Fruit fly (Drosophila melanogaster) whole organism, embryonic: Measurements from ENCODE around the gene CG13995.
A peak's percentile ranks its signal among the peaks of the same experiment; 100 is the strongest.

Experiments
- ATbp ChIP-seq: fragments of 200-800 bp; sonication (Bioruptor generic); optimal IDR thresholded peaks from 2 replicates; lab custom pipeline; 2017; ENCODE audit warnings: missing biosample characterization, mild to moderate bottlenecking, missing genetic modification characterization, missing genetic modification reagents
- CG10147 ChIP-seq: fragments of 200-800 bp; sonication (Bioruptor generic); optimal IDR thresholded peaks from 2 replicates; lab custom pipeline; 2019; ENCODE audit warnings: missing biosample characterization, mild to moderate bottlenecking, missing genetic modification characterization, moderate library complexity
- CG10267 ChIP-seq: fragments of 200-800 bp; sonication (Bioruptor generic); optimal IDR thresholded peaks from 2 replicates; lab custom pipeline; 2018; ENCODE audit warnings: missing biosample characterization, mild to moderate bottlenecking, missing genetic modification characterization, moderate library complexity
- CG10654 ChIP-seq: fragments of 200-800 bp; sonication (Bioruptor generic); optimal IDR thresholded peaks from 2 replicates; lab custom pipeline; 2016; ENCODE audit warnings: missing biosample characterization, missing genetic modification characterization
- CG11696 ChIP-seq: fragments of 200-800 bp; sonication (Bioruptor generic); IDR thresholded peaks from 2 replicates; pipeline ENCODE4 v1.3.6; 2022; ENCODE audit warnings: missing biosample characterization, missing genetic modification characterization
- CG12942 ChIP-seq: fragments of 200-800 bp; sonication (Bioruptor generic); optimal IDR thresholded peaks from 3 replicates; lab custom pipeline; 2016; ENCODE audit warnings: missing biosample characterization, missing genetic modification characterization
- CG13894 ChIP-seq: fragments of 200-800 bp; sonication (Bioruptor generic); optimal IDR thresholded peaks from 3 replicates; lab custom pipeline; 2018; ENCODE audit warnings: missing biosample characterization, mild to moderate bottlenecking, missing genetic modification characterization, moderate library complexity
- CG14965 ChIP-seq: fragments of 200-800 bp; sonication (Bioruptor generic); optimal IDR thresholded peaks from 2 replicates; lab custom pipeline; 2016; ENCODE audit warnings: missing biosample characterization, missing genetic modification characterization, borderline replicate concordance
- CG15011 ChIP-seq: fragments of 200-800 bp; sonication (Bioruptor generic); optimal IDR thresholded peaks from 3 replicates; lab custom pipeline; 2018; ENCODE audit warnings: missing biosample characterization, mild to moderate bottlenecking, missing genetic modification characterization
- CG15269 ChIP-seq: fragments of 200-800 bp; sonication (Bioruptor generic); optimal IDR thresholded peaks from 2 replicates; lab custom pipeline; 2018; ENCODE audit warnings: missing biosample characterization, mild to moderate bottlenecking, missing genetic modification characterization, moderate library complexity
- CG15696 ChIP-seq: fragments of 200-800 bp; sonication (Bioruptor generic); optimal IDR thresholded peaks from 2 replicates; lab custom pipeline; 2019; ENCODE audit warnings: missing biosample characterization, mild to moderate bottlenecking, missing genetic modification characterization, moderate library complexity
- CG1603 ChIP-seq: fragments of 200-800 bp; sonication (Bioruptor generic); optimal IDR thresholded peaks from 2 replicates; lab custom pipeline; 2019; ENCODE audit warnings: missing biosample characterization, mild to moderate bottlenecking, missing genetic modification characterization, moderate library complexity
- CG16813 ChIP-seq: fragments of 200-800 bp; sonication (Bioruptor generic); IDR thresholded peaks from 3 replicates; pipeline ENCODE4 v1.3.6; 2022; ENCODE audit warnings: missing biosample characterization, missing genetic modification characterization; ENCODE audit not compliant: partially characterized antibody
- CG2120 ChIP-seq: fragments of 200-800 bp; sonication (Bioruptor generic); optimal IDR thresholded peaks from 3 replicates; lab custom pipeline; 2016; ENCODE audit warnings: missing biosample characterization, missing genetic modification characterization
- CG2129 ChIP-seq: fragments of 200-800 bp; sonication (Bioruptor generic); IDR thresholded peaks from 2 replicates; pipeline ENCODE4 v1.3.6; 2022; ENCODE audit warnings: missing biosample characterization, missing genetic modification characterization; ENCODE audit not compliant: partially characterized antibody
- CG2712 ChIP-seq: fragments of 200-800 bp; optimal IDR thresholded peaks from 3 replicates; lab custom pipeline; 2019; ENCODE audit warnings: missing biosample characterization, mild to moderate bottlenecking, missing genetic modification characterization, moderate library complexity
- CG30020 ChIP-seq: fragments of 200-800 bp; optimal IDR thresholded peaks from 2 replicates; lab custom pipeline; 2019; ENCODE audit warnings: missing biosample characterization, mild to moderate bottlenecking, missing genetic modification characterization, moderate library complexity
- CG30403 ChIP-seq: fragments of 200-800 bp; sonication (Bioruptor generic); optimal IDR thresholded peaks from 3 replicates; lab custom pipeline; 2016; ENCODE audit warnings: missing biosample characterization, missing genetic modification characterization
- CG34422 ChIP-seq: fragments of 200-800 bp; sonication (Bioruptor generic); IDR thresholded peaks from 3 replicates; pipeline ENCODE4 v1.3.6; 2022; ENCODE audit warnings: missing biosample characterization, missing genetic modification characterization
- CG5953 ChIP-seq: fragments of 200-800 bp; sonication (Bioruptor generic); IDR thresholded peaks from 2 replicates; pipeline ENCODE4 v1.3.6; 2022; ENCODE audit warnings: missing biosample characterization, missing genetic modification characterization
- CG8478 ChIP-seq: fragments of >200 bp; optimal IDR thresholded peaks from 2 replicates; lab custom pipeline; 2018
- CG9609 ChIP-seq: fragments of 200-800 bp; sonication (Bioruptor generic); optimal IDR thresholded peaks from 3 replicates; lab custom pipeline; 2016; ENCODE audit warnings: missing biosample characterization, missing genetic modification characterization
- CG9797 ChIP-seq: fragments of 200-800 bp; sonication (Bioruptor generic); optimal IDR thresholded peaks from 3 replicates; lab custom pipeline; 2018; ENCODE audit warnings: missing biosample characterization, mild to moderate bottlenecking, missing genetic modification characterization
- Camta ChIP-seq: fragments of 200-800 bp; sonication (Bioruptor generic); optimal IDR thresholded peaks from 2 replicates; lab custom pipeline; 2016; ENCODE audit warnings: missing biosample characterization, missing genetic modification characterization
- CoRest ChIP-seq: fragments of 200-800 bp; sonication (Bioruptor generic); optimal IDR thresholded peaks from 3 replicates; lab custom pipeline; 2018; ENCODE audit warnings: missing biosample characterization, mild to moderate bottlenecking, missing genetic modification characterization, moderate library complexity
- D ChIP-seq, 2 experiments: fragments of 200-800 bp in 1 of 2; fragments of >200 bp in 1 of 2; sonication (Bioruptor generic) in 1 of 2; optimal IDR thresholded peaks; 2 replicates in 1 of 2; 3 replicates in 1 of 2; lab custom pipeline; 2017; ENCODE audit warnings: mild to moderate bottlenecking in 1 of 2, missing biosample characterization in 1 of 2, missing genetic modification characterization in 1 of 2, missing genetic modification reagents in 1 of 2
- Dip2 ChIP-seq: fragments of 200-800 bp; sonication (Bioruptor generic); IDR thresholded peaks from 2 replicates; pipeline ENCODE4 v1.3.6; 2022; ENCODE audit warnings: missing biosample characterization, missing genetic modification characterization
- Doc2 ChIP-seq: fragments of 200-800 bp; sonication (Bioruptor generic); IDR thresholded peaks from 2 replicates; pipeline ENCODE4 v1.3.6; 2022; ENCODE audit warnings: missing biosample characterization, missing genetic modification characterization
- Hey ChIP-seq: fragments of 200-800 bp; sonication (Bioruptor generic); optimal IDR thresholded peaks from 3 replicates; lab custom pipeline; 2018; ENCODE audit warnings: missing biosample characterization, mild to moderate bottlenecking, missing genetic modification characterization
- Kr ChIP-seq: fragments of 200-800 bp; sonication (Bioruptor generic); optimal IDR thresholded peaks from 2 replicates; lab custom pipeline; 2017; ENCODE audit warnings: missing biosample characterization, mild to moderate bottlenecking, missing genetic modification characterization
- Lhr ChIP-seq: fragments of 200-800 bp; sonication (Bioruptor generic); optimal IDR thresholded peaks from 3 replicates; lab custom pipeline; 2017; ENCODE audit warnings: mild to moderate bottlenecking, missing biosample characterization, missing genetic modification reagents, missing genetic modification characterization
- NFAT ChIP-seq: fragments of 200-800 bp; sonication (Bioruptor generic); IDR thresholded peaks from 2 replicates; pipeline ENCODE4 v1.3.6; 2022; ENCODE audit warnings: missing biosample characterization, missing genetic modification characterization
- Rfx ChIP-seq: fragments of 200-800 bp; sonication (Bioruptor generic); IDR thresholded peaks from 2 replicates; pipeline ENCODE4 v1.3.6; 2022; ENCODE audit warnings: missing biosample characterization, missing genetic modification characterization
- Sin3A ChIP-seq: fragments of >200 bp; optimal IDR thresholded peaks from 2 replicates; lab custom pipeline; 2018
- Vsx1 ChIP-seq: fragments of 200-800 bp; sonication (Bioruptor generic); optimal IDR thresholded peaks from 2 replicates; lab custom pipeline; 2017; ENCODE audit warnings: missing biosample characterization, mild to moderate bottlenecking, missing genetic modification characterization, missing genetic modification reagents
- aop ChIP-seq: fragments of 200-800 bp; sonication (Bioruptor generic); IDR thresholded peaks from 2 replicates; pipeline ENCODE4 v1.3.6; 2022; ENCODE audit warnings: missing biosample characterization, missing genetic modification characterization
- btn ChIP-seq: fragments of 200-800 bp; sonication (Bioruptor generic); optimal IDR thresholded peaks from 2 replicates; lab custom pipeline; 2016; ENCODE audit warnings: missing biosample characterization, missing genetic modification characterization
- cg ChIP-seq: fragments of 200-800 bp; sonication (Bioruptor generic); optimal IDR thresholded peaks from 3 replicates; lab custom pipeline; 2019; ENCODE audit warnings: missing biosample characterization, mild to moderate bottlenecking, missing genetic modification characterization, moderate library complexity
- dpn ChIP-seq, 2 experiments: fragments of 200-800 bp; sonication (Bioruptor generic); optimal IDR thresholded peaks; 3 replicates each; lab custom pipeline; 2016; ENCODE audit warnings: missing biosample characterization in 2 of 2, missing genetic modification characterization in 2 of 2
- fd102C ChIP-seq: fragments of 200-800 bp; sonication (Bioruptor generic); optimal IDR thresholded peaks from 2 replicates; lab custom pipeline; 2018; ENCODE audit warnings: missing biosample characterization, mild to moderate bottlenecking, missing genetic modification characterization, moderate library complexity
- fu2 ChIP-seq: fragments of 200-800 bp; sonication (Bioruptor generic); optimal IDR thresholded peaks from 2 replicates; lab custom pipeline; 2016; ENCODE audit warnings: missing biosample characterization, missing genetic modification characterization
- gro ChIP-seq: fragments of 200-800 bp; sonication (Bioruptor generic); optimal IDR thresholded peaks from 2 replicates; lab custom pipeline; 2016; ENCODE audit warnings: missing biosample characterization, missing genetic modification characterization
- lmd ChIP-seq: fragments of 200-800 bp; sonication (Bioruptor generic); IDR thresholded peaks from 2 replicates; pipeline ENCODE4 v1.3.6; 2022; ENCODE audit warnings: missing biosample characterization, missing genetic modification characterization
- lola ChIP-seq, 3 experiments: fragments of >200 bp in 2 of 3; fragments of 200-800 bp in 1 of 3; sonication (Bioruptor generic) in 1 of 3; optimal IDR thresholded peaks; 2 replicates each; lab custom pipeline; 2017 to 2019; ENCODE audit warnings: missing biosample characterization in 3 of 3, missing genetic modification characterization in 3 of 3, mild to moderate bottlenecking in 1 of 3, moderate library complexity in 1 of 3
- nom ChIP-seq: fragments of 200-800 bp; sonication (Bioruptor generic); optimal IDR thresholded peaks from 2 replicates; lab custom pipeline; 2017; ENCODE audit warnings: missing biosample characterization, missing genetic modification characterization, mild to moderate bottlenecking, moderate library complexity, missing genetic modification reagents
- pb ChIP-seq: fragments of 200-800 bp; sonication (Bioruptor generic); optimal IDR thresholded peaks from 3 replicates; lab custom pipeline; 2016; ENCODE audit warnings: missing biosample characterization, missing genetic modification characterization
- pita ChIP-seq: fragments of 200-800 bp; sonication (Bioruptor generic); optimal IDR thresholded peaks from 2 replicates; lab custom pipeline; 2017; ENCODE audit warnings: missing biosample characterization, mild to moderate bottlenecking, missing genetic modification characterization
- ro ChIP-seq: fragments of 200-800 bp; sonication (Bioruptor generic); IDR thresholded peaks from 2 replicates; pipeline ENCODE4 v1.3.6; 2022; ENCODE audit warnings: missing biosample characterization, missing genetic modification characterization
- salm ChIP-seq: fragments of 200-800 bp; sonication (Bioruptor generic); optimal IDR thresholded peaks from 2 replicates; lab custom pipeline; 2018; ENCODE audit warnings: missing biosample characterization, mild to moderate bottlenecking, missing genetic modification characterization

The CG13995 gene

dm6 chr2L:6050575-6050974, 3.5 kb upstream of the CG13995 start, which contains the start of gene CG9135 (continued):
- peak; percentile 66 for TF ChIP-seq CG1603
- TF ChIP-seq CG10267 (tag; lab: Kevin White, UChicago), result peak; percentile 19
- TF ChIP-seq CG5953, result no peak
- TF ChIP-seq CG15269, result no peak
- no peak for TF ChIP-seq CG11696 (GFP tag; lab: Robert Waterston, UW)

dm6 chr2L:6051212-6051621, 2.9 kb upstream of the CG13995 start:
- peak; percentile 90 for TF ChIP-seq CG10654 (GFP tag; lab: Kevin White, UChicago)
- peak; percentile 93 for TF ChIP-seq cg
- no peak for TF ChIP-seq D (optimal IDR thresholded peaks at IDR 0.05; lab: Kevin White, UChicago)
- TF ChIP-seq D (GFP tag; optimal IDR thresholded peaks at IDR 0.05; lab: Kevin White, UChicago), result peak; percentile 93
- peak; percentile 27 for TF ChIP-seq Kr (GFP tag; lab: Kevin White, UChicago)
- TF ChIP-seq CG9797 (GFP tag; lab: Kevin White, UChicago), result peak; percentile 38
- TF ChIP-seq CG15696 (tag; lab: Kevin White, UChicago), result peak; percentile 89
- peak; percentile 95 for TF ChIP-seq CG2120 (GFP tag; lab: Kevin White, UChicago)
- TF ChIP-seq lola (GFP tag; optimal IDR thresholded peaks at IDR 0.05; lab: Kevin White, UChicago), result peak in 1 of 3 experiments; percentile 95
- TF ChIP-seq CG13894 (tag; lab: Kevin White, UChicago), result peak; percentile 97
- peak; percentile 97 for TF ChIP-seq CG10147 (GFP tag; lab: Kevin White, UChicago)
- TF ChIP-seq salm (tag; lab: Kevin White, UChicago), result peak; percentile 94
- TF ChIP-seq dpn (GFP tag; optimal IDR thresholded peaks at IDR 0.05; lab: Kevin White, UChicago), result peak; percentile 94
- TF ChIP-seq fd102C (GFP tag; lab: Kevin White, UChicago), result peak; percentile 64
- 0 out of 2 replicates have a peak, but pooled peaks have one; percentile 31 for TF ChIP-seq aop (GFP tag; lab: Robert Waterston, UW)
- peak; percentile 92 for TF ChIP-seq CG34422 (GFP tag; lab: Robert Waterston, UW)
- no peak for TF ChIP-seq Doc2 (GFP tag; lab: Robert Waterston, UW)
- peak; percentile 89 for TF ChIP-seq CG15011
- no peak for TF ChIP-seq pita (GFP tag; lab: Kevin White, UChicago)
- TF ChIP-seq btn (GFP tag; lab: Kevin White, UChicago), result peak; percentile 94
- peak; percentile 88 for TF ChIP-seq CG9609 (GFP tag; lab: Kevin White, UChicago)
- peak; percentile 28; the same call in 1 of the 2 replicates for TF ChIP-seq Dip2 (GFP tag; lab: Robert Waterston, UW)
- peak; percentile 96 for TF ChIP-seq CG30403 (GFP tag; lab: Kevin White, UChicago)
- peak; percentile 95 for TF ChIP-seq ATbp
- TF ChIP-seq nom (GFP tag; lab: Kevin White, UChicago), result peak; percentile 93
- peak; percentile 79 for TF ChIP-seq NFAT (GFP tag; lab: Robert Waterston, UW)
- peak; percentile 97 for TF ChIP-seq Rfx (GFP tag; lab: Robert Waterston, UW)
- peak; percentile 62 for TF ChIP-seq CG14965 (GFP tag; lab: Kevin White, UChicago)
- peak; percentile 85 for TF ChIP-seq Hey (tag; lab: Kevin White, UChicago)
- TF ChIP-seq pb (GFP tag; lab: Kevin White, UChicago), result peak; percentile 93
- peak; percentile 96 for TF ChIP-seq CoRest (tag; lab: Kevin White, UChicago)
- TF ChIP-seq Vsx1 (GFP tag; lab: Kevin White, UChicago), result no peak
- peak; percentile 95 for TF ChIP-seq Camta (GFP tag; lab: Kevin White, UChicago)
- TF ChIP-seq CG16813 (GFP tag; lab: Robert Waterston, UW), result no peak
- peak; percentile 92 for TF ChIP-seq lmd
- peak; percentile 70 for TF ChIP-seq CG30020
- peak; percentile 79 for TF ChIP-seq Lhr (GFP tag; lab: Kevin White, UChicago)
- TF ChIP-seq CG2129 (GFP tag; lab: Robert Waterston, UW), result no peak
- no peak for TF ChIP-seq Sin3A (lab: Kevin White, UChicago)
- peak; percentile 12 for TF ChIP-seq CG8478 (lab: Kevin White, UChicago)
- TF ChIP-seq ro (GFP tag; lab: Robert Waterston, UW), result peak; percentile 73
- peak; percentile 79 for TF ChIP-seq fu2
- TF ChIP-seq CG2712, result peak; percentile 98
- TF ChIP-seq CG12942 (GFP tag; lab: Kevin White, UChicago), result peak; percentile 87
- peak; percentile 98 for TF ChIP-seq gro (GFP tag; lab: Kevin White, UChicago)
